Worm (Caenorhabditis elegans) whole organism, L3 larva: ENCODE measurements around the gene pals-18.
A peak's percentile ranks its signal among the peaks of the same experiment; 100 is the strongest.

Experiments used
- ZK546.5 ChIP-seq: sonication (generic microtip); optimal IDR thresholded peaks from 2 replicates; lab custom pipeline; 2017; ENCODE audit warnings: missing biosample characterization, missing genetic modification characterization
- aly-2 ChIP-seq: fragments of 150-350 bp; optimal IDR thresholded peaks from 2 replicates; lab custom pipeline; 2014; ENCODE audit warnings: missing biosample characterization, missing genetic modification characterization
- ama-1 ChIP-seq: fragments of 150-350 bp; optimal IDR thresholded peaks from 2 replicates; lab custom pipeline; 2018
- ceh-28 ChIP-seq: fragments of 150-350 bp; optimal IDR thresholded peaks from 2 replicates; lab custom pipeline; 2014; ENCODE audit warnings: missing biosample characterization, missing genetic modification reagents, missing genetic modification characterization
- ceh-82 ChIP-seq: fragments of 150-350 bp; optimal IDR thresholded peaks from 2 replicates; lab custom pipeline; 2014; ENCODE audit warnings: missing biosample characterization, missing genetic modification characterization
- daf-12 ChIP-seq: fragments of 150-350 bp; optimal IDR thresholded peaks from 2 replicates; lab custom pipeline; 2014; ENCODE audit warnings: missing biosample characterization, missing genetic modification reagents, missing genetic modification characterization
- egl-5 ChIP-seq: fragments of 150-350 bp; optimal IDR thresholded peaks from 2 replicates; lab custom pipeline; 2017; ENCODE audit warnings: missing biosample characterization, missing genetic modification reagents, missing genetic modification characterization, inconsistent platforms
- elt-1 ChIP-seq: fragments of 150-350 bp; optimal IDR thresholded peaks from 2 replicates; lab custom pipeline; 2014; ENCODE audit warnings: missing biosample characterization, missing genetic modification characterization
- elt-2 ChIP-seq: sonication (generic microtip); optimal IDR thresholded peaks from 2 replicates; lab custom pipeline; 2016; ENCODE audit warnings: missing genetic modification reagents, mild to moderate bottlenecking, missing genetic modification characterization, missing compliant biosample characterization
- elt-3 ChIP-seq, 3 experiments: fragments of 150-350 bp in 1 of 3; sonication (generic microtip) in 2 of 3; optimal IDR thresholded peaks; 2 replicates in 2 of 3; 4 replicates in 1 of 3; lab custom pipeline; 2014 to 2017; ENCODE audit warnings: missing biosample characterization in 3 of 3, missing genetic modification characterization in 3 of 3
- eor-1 ChIP-seq, 2 experiments: fragments of 150-350 bp; optimal IDR thresholded peaks; 2 replicates each; lab custom pipeline; 2014 to 2018; ENCODE audit warnings: missing biosample characterization in 2 of 2, missing genetic modification characterization in 2 of 2
- fos-1 ChIP-seq: fragments of 150-350 bp; optimal IDR thresholded peaks from 2 replicates; lab custom pipeline; 2014; ENCODE audit warnings: missing biosample characterization, missing genetic modification characterization
- hmg-11 ChIP-seq: sonication (generic microtip); optimal IDR thresholded peaks from 2 replicates; lab custom pipeline; 2016; ENCODE audit warnings: missing genetic modification characterization, missing compliant biosample characterization
- lin-15B ChIP-seq: fragments of 150-350 bp; optimal IDR thresholded peaks from 2 replicates; lab custom pipeline; 2014; ENCODE audit warnings: missing biosample characterization, missing genetic modification characterization
- lin-39 ChIP-seq: fragments of 150-350 bp; optimal IDR thresholded peaks from 2 replicates; lab custom pipeline; 2018; ENCODE audit warnings: missing biosample characterization, missing genetic modification reagents, missing genetic modification characterization
- lsy-12 ChIP-seq: sonication (generic microtip); optimal IDR thresholded peaks from 2 replicates; lab custom pipeline; 2016; ENCODE audit warnings: mild to moderate bottlenecking, missing genetic modification characterization, missing compliant biosample characterization
- mml-1 ChIP-seq: fragments of 150-350 bp; sonication (generic microtip); optimal IDR thresholded peaks from 3 replicates; lab custom pipeline; 2014; ENCODE audit warnings: missing biosample characterization, missing genetic modification characterization
- nhr-12 ChIP-seq: fragments of 150-350 bp; optimal IDR thresholded peaks from 2 replicates; lab custom pipeline; 2014; ENCODE audit warnings: missing biosample characterization, missing genetic modification characterization
- nhr-23 ChIP-seq: fragments of 150-350 bp; optimal IDR thresholded peaks from 2 replicates; lab custom pipeline; 2014; ENCODE audit warnings: missing biosample characterization, missing genetic modification reagents, missing genetic modification characterization
- nhr-237 ChIP-seq: fragments of 150-350 bp; optimal IDR thresholded peaks from 2 replicates; lab custom pipeline; 2014; ENCODE audit warnings: missing biosample characterization, missing genetic modification characterization
- nhr-25 ChIP-seq: sonication (generic microtip); optimal IDR thresholded peaks from 2 replicates; lab custom pipeline; 2017; ENCODE audit warnings: missing biosample characterization, missing genetic modification characterization
- nhr-28 ChIP-seq: fragments of 150-350 bp; optimal IDR thresholded peaks from 2 replicates; lab custom pipeline; 2014; ENCODE audit warnings: missing biosample characterization, missing genetic modification characterization
- nhr-43 ChIP-seq: sonication (generic microtip); optimal IDR thresholded peaks from 2 replicates; lab custom pipeline; 2016; ENCODE audit warnings: mild to moderate bottlenecking, missing genetic modification characterization, missing compliant biosample characterization; ENCODE audit not compliant: poor library complexity, severe bottlenecking
- nhr-76 ChIP-seq: fragments of 150-350 bp; sonication (generic microtip); optimal IDR thresholded peaks from 5 replicates; lab custom pipeline; 2014; ENCODE audit warnings: missing biosample characterization, missing genetic modification characterization
- pha-4 ChIP-seq: fragments of 150-350 bp; optimal IDR thresholded peaks from 2 replicates; lab custom pipeline; 2014; ENCODE audit warnings: missing biosample characterization, missing genetic modification reagents, missing genetic modification characterization
- pqm-1 ChIP-seq: fragments of 150-350 bp; optimal IDR thresholded peaks from 2 replicates; lab custom pipeline; 2017; ENCODE audit warnings: missing biosample characterization, missing genetic modification characterization, inconsistent platforms
- sea-2 ChIP-seq: fragments of 150-350 bp; sonication (generic microtip); optimal IDR thresholded peaks from 4 replicates; lab custom pipeline; 2014; ENCODE audit warnings: missing biosample characterization, missing genetic modification reagents, missing genetic modification characterization
- skn-1 ChIP-seq: fragments of 150-350 bp; optimal IDR thresholded peaks from 2 replicates; lab custom pipeline; 2014; ENCODE audit warnings: missing biosample characterization, missing genetic modification characterization
- unc-39 ChIP-seq: sonication (generic microtip); optimal IDR thresholded peaks from 4 replicates; lab custom pipeline; 2017; ENCODE audit warnings: missing biosample characterization, missing genetic modification characterization
- unc-62 ChIP-seq: fragments of 150-350 bp; sonication (generic microtip); optimal IDR thresholded peaks from 4 replicates; lab custom pipeline; 2014; ENCODE audit warnings: missing biosample characterization, missing genetic modification reagents, missing genetic modification characterization
- zag-1 ChIP-seq: fragments of 150-350 bp; optimal IDR thresholded peaks from 2 replicates; lab custom pipeline; 2014; ENCODE audit warnings: missing biosample characterization, missing genetic modification characterization
- ztf-4 ChIP-seq: fragments of 150-350 bp; optimal IDR thresholded peaks from 2 replicates; lab custom pipeline; 2014; ENCODE audit warnings: missing biosample characterization, missing genetic modification characterization

pals-18 gene

ce11 chrIII:1398183-1398582, 5.0 kb upstream of the pals-18 start:
- TF ChIP-seq pqm-1 (tag; lab: Kevin White, UChicago) = peak; percentile 84
- TF ChIP-seq fos-1 (tag; lab: Kevin White, UChicago) = no peak
- peak; percentile 83 for TF ChIP-seq elt-2 (tag; lab: Kevin White, UChicago)
- peak; percentile 8 for TF ChIP-seq pha-4 (tag; lab: Kevin White, UChicago)

- TF ChIP-seq lin-15B (tag; lab: Kevin White, UChicago) (no peak), ceh-82 (tag; lab: Kevin White, UChicago) (no peak)
- TF ChIP-seq, all 47 proteins: peak for 0
These were observed 3.5 kb upstream of the pals-18 start, which contains the start of gene pals-16 for ce11 chrIII:1399670-1400069. TSS of gene pals-16 (plus strand) at chrIII:1399970.

- no peak for TF ChIP-seq elt-1 (tag; lab: Kevin White, UChicago)
- peak; percentile 82 for TF ChIP-seq elt-2 (tag; lab: Kevin White, UChicago)
- no peak for TF ChIP-seq nhr-237
- TF ChIP-seq pha-4 (tag; lab: Kevin White, UChicago) = peak; percentile 30
- peak; percentile 67 for TF ChIP-seq pqm-1 (tag; lab: Kevin White, UChicago)
- no peak for TF ChIP-seq aly-2 (tag; lab: Kevin White, UChicago)
These were observed 1.7 kb upstream of the pals-18 start, which contains the start of gene pals-19 for ce11 chrIII:1401497-1401990. TSS of gene pals-19 (plus strand) at chrIII:1401940.

ce11 chrIII:1409139-1409538, 5.9 kb downstream of the pals-18 start, which contains the start of gene Y82E9BR.22:
TSS of gene Y82E9BR.22 (minus strand) at chrIII:1409239.
- no peak for TF ChIP-seq ZK546.5 (tag; lab: Kevin White, UChicago)
- TF ChIP-seq ama-1 (lab: Kevin White, UChicago) = no peak
- TF ChIP-seq skn-1 (tag; lab: Kevin White, UChicago) = no peak
- TF ChIP-seq nhr-76 (tag; lab: Kevin White, UChicago) = no peak
- no peak for TF ChIP-seq eor-1 (tag; optimal IDR thresholded peaks at IDR 0.05; lab: Kevin White, UChicago)
- TF ChIP-seq nhr-28 (tag; lab: Kevin White, UChicago) = no peak
- TF ChIP-seq, all 47 proteins: peak for 0

ce11 chrIII:1413125-1413837, 10.1 kb downstream of the pals-18 start:
- TF ChIP-seq aly-2 (tag; lab: Kevin White, UChicago) (no peak), zag-1 (tag; lab: Kevin White, UChicago) (no peak), skn-1 (tag; lab: Kevin White, UChicago) (no peak), egl-5 (tag; lab: Kevin White, UChicago) (no peak), elt-3 (tag; optimal IDR thresholded peaks at IDR 0.05; lab: Kevin White, UChicago) (no peak), unc-39 (tag; lab: Kevin White, UChicago) (no peak), sea-2 (GFP tag; lab: Kevin White, UChicago) (no peak), daf-12 (tag; lab: Kevin White, UChicago) (no peak), lin-15B (tag; lab: Kevin White, UChicago) (no peak), unc-62 (GFP tag; lab: Kevin White, UChicago) (no peak), nhr-43 (tag; lab: Kevin White, UChicago) (no peak), hmg-11 (tag; lab: Kevin White, UChicago) (no peak), ceh-28 (tag; lab: Kevin White, UChicago) (no peak), lin-39 (tag; lab: Kevin White, UChicago) (no peak), nhr-23 (no peak), nhr-25 (no peak), ztf-4 (tag; lab: Kevin White, UChicago) (no peak)

- peak; percentile 19 for TF ChIP-seq pqm-1 (tag; lab: Kevin White, UChicago)
- TF ChIP-seq elt-2 (tag; lab: Kevin White, UChicago) = peak; percentile 45
- TF ChIP-seq nhr-12 (tag; lab: Kevin White, UChicago) = no peak
- no peak for TF ChIP-seq elt-1 (tag; lab: Kevin White, UChicago)
- no peak for TF ChIP-seq nhr-23
- no peak for TF ChIP-seq lsy-12 (tag; lab: Kevin White, UChicago)
- TF ChIP-seq mml-1 (tag; lab: Kevin White, UChicago) = no peak
- no peak for TF ChIP-seq nhr-237
- TF ChIP-seq, all 47 proteins: peak for 2
These were observed 10.8 kb downstream of the pals-18 start, which contains the start of gene Y82E9BR.14 for ce11 chrIII:1413890-1414613. TSS of gene Y82E9BR.14 (minus strand) at chrIII:1414116.
